Fruit fly (Drosophila melanogaster) whole organism, prepupa: ENCODE data around the gene Hr38.

Experiments used
- Blimp-1 ChIP-seq: fragments of 200-800 bp; sonication (Bioruptor generic); optimal IDR thresholded peaks from 3 replicates; lab custom pipeline; 2017; ENCODE audit warnings: missing biosample characterization, missing genetic modification characterization, mild to moderate bottlenecking, moderate library complexity, missing genetic modification reagents
- CG10669 ChIP-seq: fragments of 200-800 bp; sonication (Bioruptor generic); optimal IDR thresholded peaks from 3 replicates; lab custom pipeline; 2018; ENCODE audit warnings: missing biosample characterization, mild to moderate bottlenecking, missing genetic modification characterization, moderate library complexity
- CG11294 ChIP-seq: fragments of 200-800 bp; sonication (Bioruptor generic); IDR thresholded peaks from 2 replicates; pipeline ENCODE4 v1.3.6; 2022; ENCODE audit warnings: missing biosample characterization, missing genetic modification characterization
- CG11762 ChIP-seq: fragments of 200-800 bp; sonication (Bioruptor generic); optimal IDR thresholded peaks from 3 replicates; lab custom pipeline; 2016; ENCODE audit warnings: missing biosample characterization, missing genetic modification characterization; ENCODE audit not compliant: insufficient read depth
- CG11902 ChIP-seq: fragments of 200-800 bp; sonication (Bioruptor generic); optimal IDR thresholded peaks from 3 replicates; lab custom pipeline; 2016; ENCODE audit warnings: missing biosample characterization, missing genetic modification characterization
- CG15336 ChIP-seq: fragments of 200-800 bp; sonication (Bioruptor generic); IDR thresholded peaks from 2 replicates; pipeline ENCODE4 v1.3.6; 2022; ENCODE audit warnings: missing biosample characterization, missing genetic modification characterization
- CG3032 ChIP-seq: fragments of 200-800 bp; optimal IDR thresholded peaks from 2 replicates; lab custom pipeline; 2019; ENCODE audit warnings: missing biosample characterization, mild to moderate bottlenecking, missing genetic modification characterization, moderate library complexity
- CG31627 ChIP-seq: fragments of 200-800 bp; sonication (Bioruptor generic); optimal IDR thresholded peaks from 3 replicates; lab custom pipeline; 2016; ENCODE audit warnings: missing biosample characterization, missing genetic modification characterization
- CG3919 ChIP-seq: fragments of 200-800 bp; sonication (Bioruptor generic); optimal IDR thresholded peaks from 3 replicates; lab custom pipeline; 2016; ENCODE audit warnings: missing biosample characterization, missing genetic modification characterization
- CG6163 ChIP-seq: fragments of 200-800 bp; sonication (Bioruptor generic); IDR thresholded peaks from 3 replicates; pipeline ENCODE4 v1.3.6; 2022; ENCODE audit warnings: missing biosample characterization, missing genetic modification characterization
- CG6276 ChIP-seq: fragments of 200-800 bp; sonication (Bioruptor generic); optimal IDR thresholded peaks from 2 replicates; lab custom pipeline; 2017; ENCODE audit warnings: missing biosample characterization, mild to moderate bottlenecking, missing genetic modification characterization
- CG6808 ChIP-seq: fragments of 200-800 bp; sonication (Bioruptor generic); optimal IDR thresholded peaks from 3 replicates; lab custom pipeline; 2017; ENCODE audit warnings: missing biosample characterization, missing genetic modification characterization, mild to moderate bottlenecking, moderate library complexity, missing genetic modification reagents
- CG6854 ChIP-seq: fragments of 200-800 bp; sonication (Bioruptor generic); optimal IDR thresholded peaks from 2 replicates; lab custom pipeline; 2017; ENCODE audit warnings: missing biosample characterization, mild to moderate bottlenecking, missing genetic modification characterization
- CG7368 ChIP-seq: fragments of 200-800 bp; sonication (Bioruptor generic); optimal IDR thresholded peaks from 3 replicates; lab custom pipeline; 2016; ENCODE audit warnings: missing biosample characterization, missing genetic modification characterization
- CG8119 ChIP-seq: fragments of 200-800 bp; sonication (Bioruptor generic); IDR thresholded peaks from 3 replicates; pipeline ENCODE4 v1.3.6; 2022; ENCODE audit warnings: missing biosample characterization, missing genetic modification characterization
- CG8319 ChIP-seq: fragments of 200-800 bp; sonication (Bioruptor generic); optimal IDR thresholded peaks from 3 replicates; lab custom pipeline; 2016; ENCODE audit warnings: missing biosample characterization, missing genetic modification characterization
- CG8632 ChIP-seq: fragments of 200-800 bp; sonication (Bioruptor generic); optimal IDR thresholded peaks from 3 replicates; lab custom pipeline; 2016; ENCODE audit warnings: missing biosample characterization, missing genetic modification characterization
- CG9139 ChIP-seq: fragments of 200-800 bp; sonication (Bioruptor generic); optimal IDR thresholded peaks from 3 replicates; lab custom pipeline; 2017; ENCODE audit warnings: missing biosample characterization, mild to moderate bottlenecking, missing genetic modification characterization
- Eip75B ChIP-seq: fragments of 200-800 bp; sonication (Bioruptor generic); optimal IDR thresholded peaks from 3 replicates; lab custom pipeline; 2016; ENCODE audit warnings: missing biosample characterization, missing genetic modification characterization
- Eip78C ChIP-seq: fragments of 200-800 bp; sonication (Bioruptor generic); peaks from one replicate; lab custom pipeline; 2016; ENCODE audit warnings: missing biosample characterization, missing genetic modification characterization
- Gug ChIP-seq: fragments of 200-800 bp; sonication (Bioruptor generic); IDR thresholded peaks from 2 replicates; pipeline ENCODE4 v1.3.6; 2022; ENCODE audit warnings: missing biosample characterization, missing genetic modification characterization
- Hr39 ChIP-seq: fragments of 200-800 bp; sonication (Bioruptor generic); optimal IDR thresholded peaks from 2 replicates; lab custom pipeline; 2016; ENCODE audit warnings: missing biosample characterization, missing genetic modification characterization
- Lpt ChIP-seq: fragments of 200-800 bp; sonication (Bioruptor generic); optimal IDR thresholded peaks from 3 replicates; lab custom pipeline; 2016; ENCODE audit warnings: missing biosample characterization, missing genetic modification characterization
- OdsH ChIP-seq: fragments of 200-800 bp; sonication (Bioruptor generic); optimal IDR thresholded peaks from 3 replicates; lab custom pipeline; 2016; ENCODE audit warnings: missing biosample characterization, missing genetic modification characterization
- Sox102F ChIP-seq: fragments of 200-800 bp; sonication (Bioruptor generic); optimal IDR thresholded peaks from 2 replicates; lab custom pipeline; 2016; ENCODE audit warnings: missing biosample characterization, mild to moderate bottlenecking, missing genetic modification characterization
- Sox14 ChIP-seq: fragments of 200-800 bp; sonication (Bioruptor generic); optimal IDR thresholded peaks from 3 replicates; lab custom pipeline; 2016; ENCODE audit warnings: missing biosample characterization, missing genetic modification characterization
- Sox15 ChIP-seq: fragments of 200-800 bp; sonication (Bioruptor generic); optimal IDR thresholded peaks from 3 replicates; lab custom pipeline; 2016; ENCODE audit warnings: missing biosample characterization, missing genetic modification characterization
- acj6 ChIP-seq: fragments of 200-800 bp; sonication (Bioruptor generic); optimal IDR thresholded peaks from 3 replicates; lab custom pipeline; 2016; ENCODE audit warnings: missing biosample characterization, missing genetic modification characterization
- cyc ChIP-seq: fragments of 200-800 bp; sonication (Bioruptor generic); optimal IDR thresholded peaks from 3 replicates; lab custom pipeline; 2016; ENCODE audit warnings: missing biosample characterization, missing genetic modification characterization
- dsx ChIP-seq: fragments of 200-800 bp; optimal IDR thresholded peaks from 3 replicates; lab custom pipeline; 2019; ENCODE audit warnings: missing biosample characterization, mild to moderate bottlenecking, missing genetic modification characterization, moderate library complexity; ENCODE audit not compliant: poor library complexity, severe bottlenecking
- eg ChIP-seq: fragments of 200-800 bp; sonication (Bioruptor generic); IDR thresholded peaks from 3 replicates; pipeline ENCODE4 v1.3.6; 2022; ENCODE audit warnings: missing biosample characterization, missing genetic modification characterization
- esn ChIP-seq: fragments of 200-800 bp; sonication (Bioruptor generic); optimal IDR thresholded peaks from 2 replicates; lab custom pipeline; 2016; ENCODE audit warnings: missing biosample characterization, mild to moderate bottlenecking, missing genetic modification characterization, moderate library complexity
- fd59A ChIP-seq: fragments of 200-800 bp; sonication (Bioruptor generic); optimal IDR thresholded peaks from 2 replicates; lab custom pipeline; 2017; ENCODE audit warnings: missing biosample characterization, mild to moderate bottlenecking, missing genetic modification characterization, missing genetic modification reagents
- fd85E ChIP-seq: fragments of 200-800 bp; sonication (Bioruptor generic); optimal IDR thresholded peaks from 3 replicates; lab custom pipeline; 2016; ENCODE audit warnings: missing biosample characterization, missing genetic modification characterization
- fkh ChIP-seq: fragments of 200-800 bp; sonication (Bioruptor generic); optimal IDR thresholded peaks from 3 replicates; lab custom pipeline; 2017; ENCODE audit warnings: missing biosample characterization, mild to moderate bottlenecking, missing genetic modification characterization, moderate library complexity
- lz ChIP-seq: fragments of 200-800 bp; sonication (Bioruptor generic); optimal IDR thresholded peaks from 3 replicates; lab custom pipeline; 2016; ENCODE audit warnings: missing biosample characterization, missing genetic modification characterization
- net ChIP-seq: fragments of 200-800 bp; sonication (Bioruptor generic); optimal IDR thresholded peaks from 3 replicates; lab custom pipeline; 2016; ENCODE audit warnings: missing biosample characterization, missing genetic modification characterization
- pdm3 ChIP-seq: fragments of 200-800 bp; sonication (Bioruptor generic); optimal IDR thresholded peaks from 3 replicates; lab custom pipeline; 2016; ENCODE audit warnings: missing biosample characterization, missing genetic modification characterization
- svp ChIP-seq: fragments of 200-800 bp; sonication (Bioruptor generic); peaks from one replicate; lab custom pipeline; 2016; ENCODE audit warnings: missing biosample characterization, missing genetic modification characterization

Gene Hr38

dm6 chr2L:20664428-20664827, 50.0 kb downstream of the Hr38 start:
- peak; percentile 90 for TF ChIP-seq svp (GFP tag; lab: Kevin White, UChicago)
- TF ChIP-seq CG8119 (GFP tag; lab: Robert Waterston, UW), result no peak
- TF ChIP-seq Sox14 (GFP tag; lab: Kevin White, UChicago), result no peak
- TF ChIP-seq fd85E (GFP tag; lab: Kevin White, UChicago), result no peak

DNA sequence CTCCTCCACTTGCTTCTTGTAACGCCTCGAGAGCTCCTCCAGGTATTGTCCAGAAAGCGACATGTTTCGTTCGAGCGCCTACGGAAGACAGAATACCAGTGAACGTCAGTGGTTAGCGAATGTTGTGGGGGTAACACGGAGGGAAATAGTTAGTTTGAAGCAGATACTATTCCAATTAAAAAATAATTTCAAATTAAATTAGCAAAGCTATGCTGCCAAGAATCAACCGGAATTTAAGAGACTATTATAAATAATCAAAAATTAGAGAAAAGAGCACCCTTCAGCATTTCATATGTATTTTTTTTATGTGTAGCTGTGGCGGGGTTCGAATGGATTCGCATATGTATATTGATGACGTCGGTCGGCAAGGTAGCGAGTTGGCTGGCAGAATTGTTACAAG, 53.3 kb downstream of the Hr38 start:
- peak; percentile 39; the same call in 1 of the 2 replicates for TF ChIP-seq CG15336
- no peak for TF ChIP-seq Gug (GFP tag; lab: Robert Waterston, UW)
- TF ChIP-seq CG3919 (GFP tag; lab: Kevin White, UChicago), result no peak
- TF ChIP-seq esn (GFP tag; lab: Kevin White, UChicago), result no peak
- TF ChIP-seq CG8632 (GFP tag; lab: Kevin White, UChicago), result no peak
- TF ChIP-seq CG6163 (GFP tag; lab: Robert Waterston, UW), result 0 out of 3 replicates have a peak, but pooled peaks have one; percentile 59

- no peak for TF ChIP-seq Eip75B (GFP tag; lab: Kevin White, UChicago)
- TF ChIP-seq CG3032 (tag; lab: Kevin White, UChicago), result peak; percentile 52
- peak; percentile 49 for TF ChIP-seq Sox15 (GFP tag; lab: Kevin White, UChicago)
- TF ChIP-seq Eip78C (GFP tag; lab: Kevin White, UChicago), result no peak
- TF ChIP-seq OdsH, result no peak
- no peak for TF ChIP-seq Sox14 (GFP tag; lab: Kevin White, UChicago)
- TF ChIP-seq CG11902 (GFP tag; lab: Kevin White, UChicago), result peak; percentile 35
- peak; percentile 67 for TF ChIP-seq esn (GFP tag; lab: Kevin White, UChicago)
- TF ChIP-seq CG8319, result no peak
- no peak for TF ChIP-seq CG6854 (GFP tag; lab: Kevin White, UChicago)
- TF ChIP-seq Hr39, result peak; percentile 79
- TF ChIP-seq Gug (GFP tag; lab: Robert Waterston, UW), result peak; percentile 32; the same call in 1 of the 2 replicates
- no peak for TF ChIP-seq CG7368 (GFP tag; lab: Kevin White, UChicago)
- TF ChIP-seq CG6808 (GFP tag; lab: Kevin White, UChicago), result no peak
- TF ChIP-seq cyc (GFP tag; lab: Kevin White, UChicago), result peak; percentile 65
- no peak for TF ChIP-seq Sox102F (GFP tag; lab: Kevin White, UChicago)
- no peak for TF ChIP-seq dsx (GFP tag; lab: Kevin White, UChicago)
- no peak for TF ChIP-seq fkh (GFP tag; lab: Kevin White, UChicago)
- TF ChIP-seq CG6276 (GFP tag; lab: Kevin White, UChicago), result no peak
- TF ChIP-seq pdm3 (GFP tag; lab: Kevin White, UChicago), result no peak
- peak; percentile 26 for TF ChIP-seq CG11762 (GFP tag; lab: Kevin White, UChicago)
- no peak for TF ChIP-seq Blimp-1 (GFP tag; lab: Kevin White, UChicago)
- TF ChIP-seq eg (GFP tag; lab: Robert Waterston, UW), result 0 out of 3 replicates have a peak, but pooled peaks have one; percentile 36
- TF ChIP-seq CG9139 (GFP tag; lab: Kevin White, UChicago), result no peak
- no peak for TF ChIP-seq CG10669
- TF ChIP-seq CG15336, result peak; percentile 43; the same call in 1 of the 2 replicates
- TF ChIP-seq lz, result peak; percentile 76
- TF ChIP-seq CG31627 (GFP tag; lab: Kevin White, UChicago), result peak; percentile 77
- TF ChIP-seq fd59A (GFP tag; lab: Kevin White, UChicago), result no peak
- TF ChIP-seq net (GFP tag; lab: Kevin White, UChicago), result no peak
- TF ChIP-seq acj6 (GFP tag; lab: Kevin White, UChicago), result no peak
- peak; percentile 44; the same call in 1 of the 3 replicates for TF ChIP-seq CG6163 (GFP tag; lab: Robert Waterston, UW)
- TF ChIP-seq Lpt (GFP tag; lab: Kevin White, UChicago), result peak; percentile 19
- peak; percentile 31; the same call in 1 of the 2 replicates for TF ChIP-seq CG11294
Observed at dm6 chr2L:20656110-20656509, 58.3 kb downstream of the Hr38 start, which contains the start of the genes brun and CG2614. brun (minus strand) TSS chr2L:20656178. CG2614 (plus strand) TSS chr2L:20656426.
